Worm (Caenorhabditis elegans): ENCODE results near the gene clec-221.

The clec-221 gene

DNA sequence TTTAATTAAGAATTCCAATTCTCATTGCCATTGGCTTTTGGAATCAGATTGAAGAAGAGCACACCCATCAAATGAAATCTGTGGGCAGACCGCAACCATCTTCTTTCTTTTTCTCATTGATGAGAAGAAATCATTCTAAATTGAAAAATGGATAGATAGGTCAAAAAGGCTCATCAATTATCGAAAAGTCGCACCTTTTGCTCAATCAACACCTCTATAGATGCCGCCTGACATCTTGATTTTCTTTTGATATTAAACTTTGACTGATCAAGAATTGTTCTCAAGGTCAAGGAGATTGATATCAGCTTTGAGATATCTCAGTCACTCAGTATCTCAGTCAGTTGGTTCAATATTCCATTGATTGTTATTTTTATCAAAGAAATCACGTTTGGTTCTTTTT, 44.3 kb downstream of the clec-221 start:
- peak; percentile 49 for TF ChIP-seq rnt-1 (tag; optimal IDR thresholded peaks at IDR 0.05)
- TF ChIP-seq fkh-4 (tag; optimal IDR thresholded peaks at IDR 0.05; ENCODE audit: borderline replicate concordance), result no peak
- no peak for TF ChIP-seq ceh-8 (GFP tag; optimal IDR thresholded peaks at IDR 0.05)
- no peak for TF ChIP-seq ceh-90 (tag; optimal IDR thresholded peaks at IDR 0.05)
- TF ChIP-seq lin-39 (tag; optimal IDR thresholded peaks at IDR 0.05), result peak; percentile 65
- no peak for TF ChIP-seq mef-2 (tag; optimal IDR thresholded peaks at IDR 0.05)
- TF ChIP-seq nhr-71 (tag; optimal IDR thresholded peaks at IDR 0.05), result peak; percentile 51
- TF ChIP-seq ceh-82 (tag; optimal IDR thresholded peaks at IDR 0.05), result no peak
- TF ChIP-seq pag-3 (tag; optimal IDR thresholded peaks at IDR 0.05; ENCODE audit: borderline replicate concordance, insufficient read depth), result peak; percentile 5
- no peak for TF ChIP-seq sptf-1 (tag; optimal IDR thresholded peaks at IDR 0.05)
- TF ChIP-seq lin-14 (GFP tag; optimal IDR thresholded peaks at IDR 0.05), result peak; percentile 44
- peak in 1 of 2 experiments; percentile 26 for TF ChIP-seq lsy-2 (tag; optimal IDR thresholded peaks at IDR 0.05)

ce11 chrV:10909071-10909470, 45.2 kb downstream of the clec-221 start, which contains the start of gene zzz-1:
TSS of gene zzz-1 (minus strand) at chrV:10909171.
- TF ChIP-seq unc-62 (GFP tag; optimal IDR thresholded peaks at IDR 0.05), result no peak
- no peak for TF ChIP-seq hlh-4 (tag; optimal IDR thresholded peaks at IDR 0.05)
- TF ChIP-seq hpl-2 (GFP tag; optimal IDR thresholded peaks at IDR 0.05), result no peak
- TF ChIP-seq xbp-1 (tag; optimal IDR thresholded peaks at IDR 0.05), result no peak
- TF ChIP-seq mep-1 (tag; optimal IDR thresholded peaks at IDR 0.05), result no peak
- no peak for TF ChIP-seq lin-15B (tag; optimal IDR thresholded peaks at IDR 0.05)
- no peak for TF ChIP-seq grh-1 (GFP tag; IDR thresholded peaks at IDR 0.05)
- no peak for TF ChIP-seq pqm-1 (tag; optimal IDR thresholded peaks at IDR 0.05)
- TF ChIP-seq nhr-20 (tag; optimal IDR thresholded peaks at IDR 0.05), result no peak

DNA sequence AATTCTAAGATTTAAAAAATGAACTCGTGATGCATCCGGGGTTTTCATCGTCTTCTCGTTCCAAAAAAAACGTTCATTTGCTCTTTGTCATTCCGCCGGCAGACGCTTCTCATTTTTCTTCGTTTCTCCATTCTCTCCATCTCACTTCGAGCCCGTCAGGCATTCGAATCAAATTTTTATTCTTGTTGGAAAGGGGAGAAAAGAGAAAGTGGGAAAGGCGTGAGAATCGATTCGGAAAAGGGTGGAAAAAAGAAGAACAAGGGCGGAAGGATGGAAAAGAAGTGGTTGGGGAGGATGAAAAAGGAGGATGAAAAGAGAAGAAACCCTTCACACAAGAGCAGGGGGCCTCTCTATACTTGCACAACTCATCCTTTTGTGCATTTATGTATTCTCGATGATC, 49.4 kb downstream of the clec-221 start:
- no peak for TF ChIP-seq mdl-1 (tag; optimal IDR thresholded peaks at IDR 0.05)
- no peak for TF ChIP-seq swsn-7 (tag; optimal IDR thresholded peaks at IDR 0.05)
- no peak for TF ChIP-seq nhr-28 (tag; optimal IDR thresholded peaks at IDR 0.05)
- TF ChIP-seq lin-14 (GFP tag; optimal IDR thresholded peaks at IDR 0.05), result peak; percentile 82
- TF ChIP-seq mab-9 (GFP tag; IDR thresholded peaks at IDR 0.05), result no peak
- peak; percentile 69 for TF ChIP-seq fkh-10 (GFP tag; optimal IDR thresholded peaks at IDR 0.05)
- peak; percentile 14 for TF ChIP-seq ces-1 (GFP tag; optimal IDR thresholded peaks at IDR 0.05)
- no peak for TF ChIP-seq tlp-1 (tag; optimal IDR thresholded peaks at IDR 0.05)
- peak in 1 of 3 experiments; percentile 32 for TF ChIP-seq ceh-82 (tag; optimal IDR thresholded peaks at IDR 0.05)
- TF ChIP-seq ets-5 (GFP tag; IDR thresholded peaks at IDR 0.05), result no peak
- peak in 1 of 2 experiments; percentile 7 for TF ChIP-seq lsy-2 (tag; optimal IDR thresholded peaks at IDR 0.05)
- no peak for TF ChIP-seq ceh-63 (GFP tag; optimal IDR thresholded peaks at IDR 0.05)
- TF ChIP-seq nhr-76 (tag; optimal IDR thresholded peaks at IDR 0.05), result no peak
- no peak for TF ChIP-seq aly-2 (tag; optimal IDR thresholded peaks at IDR 0.05)
- no peak for TF ChIP-seq sptf-1 (tag; optimal IDR thresholded peaks at IDR 0.05)
- TF ChIP-seq dsc-1 (tag; optimal IDR thresholded peaks at IDR 0.05), result peak; percentile 23
- TF ChIP-seq blmp-1 (tag; optimal IDR thresholded peaks at IDR 0.05), result peak; percentile 61
- no peak for TF ChIP-seq nhr-71 (tag; optimal IDR thresholded peaks at IDR 0.05)

DNA sequence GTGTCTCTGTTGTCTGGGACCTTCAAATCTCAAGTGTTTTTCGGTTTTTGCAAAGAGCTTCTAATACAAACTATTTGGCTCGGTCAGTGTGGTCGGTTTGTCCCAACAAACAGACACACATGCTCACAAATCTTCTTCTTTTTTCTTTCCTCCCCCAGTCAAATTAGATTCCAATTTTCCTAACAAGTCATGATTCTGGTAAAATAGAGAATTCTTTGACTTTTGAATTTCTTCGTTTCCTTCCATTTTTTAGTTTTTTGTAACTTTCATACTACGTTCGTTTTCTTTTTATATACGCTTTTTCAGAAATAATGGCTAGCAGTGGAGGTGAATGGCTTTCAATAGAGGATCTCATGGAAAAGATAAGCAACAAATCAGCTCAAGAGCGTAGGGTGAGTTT, 50.5 kb downstream of the clec-221 start, which contains the start of gene F32D8.15:
TSS of gene F32D8.15 (plus strand) at position 301 of the 400 bp plus-strand sequence.
- TF ChIP-seq aha-1 (tag; optimal IDR thresholded peaks at IDR 0.05) (no peak), fos-1 (tag; optimal IDR thresholded peaks at IDR 0.05) (no peak), elt-3 (tag; optimal IDR thresholded peaks at IDR 0.05) (no peak), dsc-1 (tag; optimal IDR thresholded peaks at IDR 0.05) (peak; percentile 4), unc-86 (tag; optimal IDR thresholded peaks at IDR 0.05) (no peak), lin-14 (GFP tag; optimal IDR thresholded peaks at IDR 0.05) (peak; percentile 40)

Measured in whole organism, L1 larva.